Fruit fly (Drosophila melanogaster) whole organism: Measurements from ENCODE around the gene lectin-28C.

Experiments
- CG8478 ChIP-seq: fragments of >200 bp; optimal IDR thresholded peaks from 2 replicates; lab custom pipeline; 2018; ENCODE audit warnings: inconsistent platforms
- Dll ChIP-seq: fragments of >200 bp; optimal IDR thresholded peaks from 2 replicates; lab custom pipeline; 2017
- pan ChIP-seq: fragments of >200 bp; optimal IDR thresholded peaks from 2 replicates; lab custom pipeline; 2017
- psq ChIP-seq: fragments of >200 bp; optimal IDR thresholded peaks from 2 replicates; lab custom pipeline; 2017
- usp ChIP-seq: fragments of >200 bp; optimal IDR thresholded peaks from 2 replicates; lab custom pipeline; 2017; ENCODE audit warnings: missing biosample characterization, missing genetic modification characterization, mixed read lengths

DNA sequence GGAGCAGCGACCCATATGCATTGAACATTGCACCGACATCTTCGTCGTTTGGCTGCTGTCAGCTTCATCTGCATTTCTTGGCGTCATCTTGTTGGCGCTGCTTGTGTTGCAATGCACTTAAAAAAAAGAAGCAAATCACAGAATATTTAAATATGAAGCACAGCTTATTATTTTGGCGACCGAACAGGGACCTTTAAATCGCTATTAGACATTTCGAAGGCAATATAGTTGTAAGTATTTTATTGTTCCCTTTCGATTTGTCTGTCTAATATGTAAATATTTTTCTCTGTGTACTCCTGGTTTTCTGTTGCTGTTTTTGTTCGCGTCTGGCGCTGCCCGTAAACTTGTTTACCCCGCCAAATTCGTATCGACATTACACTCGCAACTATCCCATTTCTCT is 43.1 kb downstream of the lectin-28C start:
- TF ChIP-seq psq (lab: Kevin White, UChicago) (no peak), pan (lab: Kevin White, UChicago) (no peak), usp (no peak), Dll (lab: Kevin White, UChicago) (no peak), CG8478 (lab: Kevin White, UChicago) (no peak)
